Worm (Caenorhabditis elegans) whole organism, L2 larva: ENCODE measurements around the gene mes-2.

Source experiments
- C34F6.9 ChIP-seq: fragments of 150-350 bp; optimal IDR thresholded peaks from 2 replicates; lab custom pipeline; 2014; ENCODE audit warnings: missing biosample characterization, missing genetic modification characterization
- F13H6.1 ChIP-seq: sonication (generic microtip); optimal IDR thresholded peaks from 2 replicates; lab custom pipeline; 2016; ENCODE audit warnings: missing genetic modification characterization, missing compliant biosample characterization
- R02D3.7 ChIP-seq: fragments of 150-350 bp; optimal IDR thresholded peaks from 2 replicates; lab custom pipeline; 2014; ENCODE audit warnings: missing biosample characterization, missing genetic modification characterization
- Y55F3AM.14 ChIP-seq: fragments of 200-800 bp; sonication (Bioruptor generic); optimal IDR thresholded peaks from 2 replicates; lab custom pipeline; 2018; ENCODE audit warnings: mild to moderate bottlenecking, missing genetic modification characterization, missing compliant biosample characterization
- ZK546.5 ChIP-seq: sonication (generic microtip); optimal IDR thresholded peaks from 2 replicates; lab custom pipeline; 2017; ENCODE audit warnings: missing biosample characterization, missing genetic modification characterization
- alr-1 ChIP-seq: fragments of 150-350 bp; optimal IDR thresholded peaks from 2 replicates; lab custom pipeline; 2014; ENCODE audit warnings: missing biosample characterization, missing genetic modification characterization
- aly-2 ChIP-seq: fragments of 150-350 bp; optimal IDR thresholded peaks from 2 replicates; lab custom pipeline; 2014; ENCODE audit warnings: missing biosample characterization, missing genetic modification characterization
- blmp-1 ChIP-seq: sonication (generic microtip); optimal IDR thresholded peaks from 2 replicates; lab custom pipeline; 2017; ENCODE audit warnings: missing genetic modification characterization, mild to moderate bottlenecking, missing compliant biosample characterization, antibody characterized with exemption, moderate library complexity; ENCODE audit not compliant: insufficient read depth
- crh-2 ChIP-seq: sonication (generic microtip); optimal IDR thresholded peaks from 2 replicates; lab custom pipeline; 2017; ENCODE audit warnings: missing biosample characterization, missing genetic modification characterization
- dmd-4 ChIP-seq: sonication (generic microtip); optimal IDR thresholded peaks from 2 replicates; lab custom pipeline; 2017; ENCODE audit warnings: missing biosample characterization, missing genetic modification characterization
- egl-27 ChIP-seq: sonication (generic microtip); optimal IDR thresholded peaks from 3 replicates; lab custom pipeline; 2017; ENCODE audit warnings: missing biosample characterization, missing genetic modification reagents, missing genetic modification characterization
- elt-1 ChIP-seq: fragments of 150-350 bp; optimal IDR thresholded peaks from 2 replicates; lab custom pipeline; 2014; ENCODE audit warnings: missing biosample characterization, missing genetic modification characterization
- elt-3 ChIP-seq: sonication (generic microtip); optimal IDR thresholded peaks from 2 replicates; lab custom pipeline; 2017; ENCODE audit warnings: missing biosample characterization, missing genetic modification characterization
- fos-1 ChIP-seq: fragments of 150-350 bp; optimal IDR thresholded peaks from 2 replicates; lab custom pipeline; 2014; ENCODE audit warnings: missing biosample characterization, missing genetic modification characterization
- gmeb-1 ChIP-seq: fragments of 150-350 bp; optimal IDR thresholded peaks from 2 replicates; lab custom pipeline; 2014; ENCODE audit warnings: missing biosample characterization, missing genetic modification characterization
- lin-11 ChIP-seq: fragments of 150-350 bp; sonication (generic microtip); optimal IDR thresholded peaks from 2 replicates; lab custom pipeline; 2014; ENCODE audit warnings: missing biosample characterization, missing genetic modification characterization, inconsistent platforms, mixed read lengths
- lin-39 ChIP-seq: fragments of 150-350 bp; optimal IDR thresholded peaks from 2 replicates; lab custom pipeline; 2014; ENCODE audit warnings: missing biosample characterization, missing genetic modification reagents, missing genetic modification characterization
- lsy-2 ChIP-seq, 2 experiments: fragments of 150-350 bp in 1 of 2; sonication (generic microtip) in 1 of 2; optimal IDR thresholded peaks; 2 replicates each; lab custom pipeline; 2014 to 2017; ENCODE audit warnings: missing biosample characterization in 2 of 2, missing genetic modification characterization in 2 of 2
- mbf-1 ChIP-seq: sonication (generic microtip); optimal IDR thresholded peaks from 2 replicates; lab custom pipeline; 2017; ENCODE audit warnings: missing biosample characterization, missing genetic modification characterization
- mdl-1 ChIP-seq, 2 experiments: fragments of 150-350 bp in 1 of 2; sonication (generic microtip) in 1 of 2; optimal IDR thresholded peaks; 2 replicates each; lab custom pipeline; 2017; ENCODE audit warnings: missing biosample characterization in 2 of 2, missing genetic modification characterization in 2 of 2
- nhr-10 ChIP-seq: sonication (generic microtip); optimal IDR thresholded peaks from 2 replicates; lab custom pipeline; 2017; ENCODE audit warnings: missing biosample characterization, missing genetic modification characterization
- nhr-11 ChIP-seq: fragments of 150-350 bp; optimal IDR thresholded peaks from 2 replicates; lab custom pipeline; 2014; ENCODE audit warnings: missing biosample characterization, missing genetic modification characterization
- nhr-12 ChIP-seq: fragments of 150-350 bp; optimal IDR thresholded peaks from 2 replicates; lab custom pipeline; 2014; ENCODE audit warnings: missing biosample characterization, missing genetic modification characterization
- nhr-129 ChIP-seq: fragments of 150-350 bp; optimal IDR thresholded peaks from 2 replicates; lab custom pipeline; 2014; ENCODE audit warnings: missing biosample characterization, missing genetic modification characterization
- nhr-21 ChIP-seq: fragments of 150-350 bp; optimal IDR thresholded peaks from 2 replicates; lab custom pipeline; 2014; ENCODE audit warnings: missing biosample characterization, missing genetic modification characterization
- nhr-23 ChIP-seq: fragments of 150-350 bp; optimal IDR thresholded peaks from 2 replicates; lab custom pipeline; 2014; ENCODE audit warnings: missing biosample characterization, missing genetic modification reagents, missing genetic modification characterization
- nhr-6 ChIP-seq: fragments of 150-350 bp; optimal IDR thresholded peaks from 2 replicates; lab custom pipeline; 2014; ENCODE audit warnings: missing biosample characterization, missing genetic modification characterization
- nhr-77 ChIP-seq: fragments of 150-350 bp; optimal IDR thresholded peaks from 2 replicates; lab custom pipeline; 2014; ENCODE audit warnings: missing biosample characterization, missing genetic modification characterization
- peb-1 ChIP-seq: fragments of 150-350 bp; optimal IDR thresholded peaks from 2 replicates; lab custom pipeline; 2014; ENCODE audit warnings: missing biosample characterization, missing genetic modification characterization
- sem-4 ChIP-seq: fragments of 150-350 bp; optimal IDR thresholded peaks from 2 replicates; lab custom pipeline; 2014; ENCODE audit warnings: missing biosample characterization, missing genetic modification reagents, missing genetic modification characterization
- skn-1 ChIP-seq: sonication (generic microtip); optimal IDR thresholded peaks from 2 replicates; lab custom pipeline; 2017; ENCODE audit warnings: missing biosample characterization, missing genetic modification characterization
- sma-9 ChIP-seq, 2 experiments: fragments of 150-350 bp in 1 of 2; sonication (generic microtip) in 1 of 2; optimal IDR thresholded peaks; 2 replicates each; lab custom pipeline; 2014 to 2016; ENCODE audit warnings: missing genetic modification characterization in 2 of 2, mild to moderate bottlenecking in 1 of 2, missing biosample characterization in 1 of 2, missing compliant biosample characterization in 1 of 2, missing genetic modification reagents in 1 of 2, moderate library complexity in 1 of 2
- snpc-4 ChIP-seq: fragments of 150-350 bp; optimal IDR thresholded peaks from 2 replicates; lab custom pipeline; 2014; ENCODE audit warnings: missing biosample characterization, missing genetic modification characterization
- unc-39 ChIP-seq: fragments of 150-350 bp; optimal IDR thresholded peaks from 2 replicates; lab custom pipeline; 2014; ENCODE audit warnings: missing biosample characterization, missing genetic modification characterization
- unc-55 ChIP-seq: fragments of 150-350 bp; sonication (generic microtip); optimal IDR thresholded peaks from 3 replicates; lab custom pipeline; 2014; ENCODE audit warnings: missing biosample characterization, missing genetic modification reagents, missing genetic modification characterization
- unc-62 ChIP-seq: fragments of 150-350 bp; optimal IDR thresholded peaks from 2 replicates; lab custom pipeline; 2014; ENCODE audit warnings: missing biosample characterization, missing genetic modification reagents, missing genetic modification characterization
- zag-1 ChIP-seq: fragments of 150-350 bp; optimal IDR thresholded peaks from 2 replicates; lab custom pipeline; 2014; ENCODE audit warnings: missing biosample characterization, missing genetic modification characterization
- ztf-11 ChIP-seq: sonication (generic microtip); optimal IDR thresholded peaks from 2 replicates; lab custom pipeline; 2017; ENCODE audit warnings: missing biosample characterization, missing genetic modification characterization
- ztf-4 ChIP-seq: fragments of 150-350 bp; optimal IDR thresholded peaks from 2 replicates; lab custom pipeline; 2014; ENCODE audit warnings: missing biosample characterization, missing genetic modification characterization

Gene mes-2

DNA sequence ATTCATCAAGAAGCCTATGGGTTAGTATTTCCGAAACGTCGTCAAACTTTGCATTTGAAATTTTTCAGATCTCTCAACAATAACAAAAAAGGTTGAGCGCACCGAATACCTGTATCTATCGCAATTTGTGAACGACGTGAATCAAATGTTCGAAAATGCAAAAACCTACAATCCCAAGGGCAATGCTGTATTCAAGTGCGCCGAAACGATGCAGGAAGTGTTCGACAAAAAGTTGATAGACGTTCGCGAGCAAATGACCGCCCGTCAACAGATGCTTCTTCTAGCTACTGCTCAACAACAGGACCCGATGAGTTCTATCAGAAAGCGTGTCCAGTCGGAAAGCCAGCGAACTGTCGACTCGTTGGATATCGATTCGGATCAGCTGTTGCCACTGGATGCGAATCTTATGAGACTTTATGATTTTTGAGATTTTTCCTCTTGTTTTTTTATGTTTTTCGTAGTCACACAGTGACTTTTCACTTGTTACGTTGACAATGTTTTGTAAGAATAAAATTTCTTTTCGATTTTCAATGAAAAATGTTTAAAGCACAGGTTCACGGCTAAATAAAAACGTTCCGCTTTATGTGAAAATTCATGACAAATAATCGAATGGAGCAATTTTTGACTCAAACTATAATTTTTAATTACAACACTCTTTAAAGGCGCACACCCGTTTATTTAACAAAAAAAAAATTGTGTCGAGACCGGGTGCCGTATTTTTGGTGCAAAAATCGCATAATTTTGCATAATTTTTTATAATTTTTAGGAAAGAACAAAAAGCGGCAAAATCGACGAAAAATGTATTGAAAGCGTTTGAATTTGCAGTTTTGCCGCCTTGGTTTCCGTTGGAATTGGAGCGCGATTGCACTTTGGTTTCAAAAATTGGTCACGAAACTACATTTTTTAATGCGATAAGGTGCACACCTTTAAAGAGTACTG is 23.8 kb downstream of the mes-2 start (continued):
- no peak for TF ChIP-seq nhr-129 (tag; lab: Kevin White, UChicago)
- TF ChIP-seq nhr-23 (tag; lab: Kevin White, UChicago): no peak
- no peak for TF ChIP-seq snpc-4 (tag; lab: Kevin White, UChicago)
- no peak for TF ChIP-seq elt-3
- TF ChIP-seq egl-27 (tag; lab: Kevin White, UChicago): no peak
- TF ChIP-seq aly-2 (tag; lab: Kevin White, UChicago): no peak
- no peak for TF ChIP-seq dmd-4
- TF ChIP-seq zag-1: no peak
- TF ChIP-seq nhr-10 (tag; lab: Kevin White, UChicago): no peak
- no peak for TF ChIP-seq peb-1 (tag; lab: Kevin White, UChicago)
- TF ChIP-seq crh-2 (tag; lab: Kevin White, UChicago): peak; percentile 46
- TF ChIP-seq unc-62 (GFP tag; lab: Kevin White, UChicago): no peak
- TF ChIP-seq F13H6.1 (tag; lab: Kevin White, UChicago): no peak
- no peak for TF ChIP-seq nhr-12 (tag; lab: Kevin White, UChicago)
- no peak for TF ChIP-seq R02D3.7
- TF ChIP-seq alr-1: no peak
- TF ChIP-seq lin-39 (tag; lab: Kevin White, UChicago): no peak
- TF ChIP-seq C34F6.9 (tag; lab: Kevin White, UChicago): peak; percentile 76
- no peak for TF ChIP-seq fos-1 (tag; lab: Kevin White, UChicago)

DNA sequence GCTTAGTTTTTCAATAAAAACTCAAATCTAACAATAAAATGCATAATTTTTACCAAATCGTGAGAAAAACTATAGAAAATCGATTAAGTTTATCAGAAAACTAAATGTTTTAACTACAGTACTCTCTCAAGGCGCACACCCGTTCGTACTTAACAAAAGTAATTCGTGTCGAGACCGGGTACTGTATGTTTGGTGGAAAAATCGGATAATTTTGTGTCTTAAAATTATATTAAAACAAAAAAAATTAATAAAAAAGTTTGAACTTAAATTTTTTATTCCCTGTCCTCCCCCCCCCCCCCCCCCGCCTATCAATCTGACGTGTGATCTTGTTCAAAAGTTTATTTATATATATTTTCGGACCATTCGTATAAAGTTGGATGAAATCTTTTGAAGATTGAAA is 24.5 kb downstream of the mes-2 start, which contains the start of gene F26H11.4:
TSS of gene F26H11.4 (plus strand) at position 301 of the 400 bp plus-strand sequence.
- TF ChIP-seq ztf-4 (tag; lab: Kevin White, UChicago) (no peak), snpc-4 (tag; lab: Kevin White, UChicago) (no peak)

DNA sequence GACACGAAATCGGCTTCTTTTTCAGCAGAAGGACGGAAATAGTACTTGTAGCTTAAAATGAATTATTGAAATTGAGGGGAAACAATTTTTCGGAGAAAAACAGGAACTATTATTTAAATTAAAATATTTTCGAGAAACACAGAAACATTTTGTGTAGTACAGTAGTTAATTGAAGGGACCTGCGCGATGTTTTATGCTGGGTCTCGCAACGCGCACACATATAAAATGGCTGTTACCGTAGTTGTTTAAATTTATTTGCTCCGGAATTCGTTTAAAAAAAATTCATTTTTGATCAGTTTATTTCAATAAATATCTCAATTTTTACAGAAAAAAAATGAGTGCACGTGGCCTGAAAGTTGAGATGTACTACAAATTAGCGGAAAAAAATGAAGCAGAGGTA is 27.0 kb downstream of the mes-2 start, which contains the start of gene dsb-2:
TSS of gene dsb-2 (plus strand) at position 328 of the 400 bp plus-strand sequence.
- TF ChIP-seq ztf-4 (tag; lab: Kevin White, UChicago): no peak
- no peak for TF ChIP-seq egl-27 (tag; lab: Kevin White, UChicago)
- TF ChIP-seq sem-4: no peak
- TF ChIP-seq unc-39 (tag; lab: Kevin White, UChicago): no peak
- TF ChIP-seq ZK546.5 (tag; lab: Kevin White, UChicago): no peak
- TF ChIP-seq unc-55 (GFP tag; lab: Kevin White, UChicago): no peak
- no peak for TF ChIP-seq nhr-129 (tag; lab: Kevin White, UChicago)
- no peak for TF ChIP-seq nhr-77 (tag; lab: Kevin White, UChicago)
- no peak for TF ChIP-seq sma-9 (GFP tag; optimal IDR thresholded peaks at IDR 0.05; lab: Kevin White, UChicago)
- no peak for TF ChIP-seq sma-9 (tag; optimal IDR thresholded peaks at IDR 0.05; lab: Kevin White, UChicago)
- TF ChIP-seq snpc-4 (tag; lab: Kevin White, UChicago): no peak
- TF ChIP-seq elt-1 (tag; lab: Kevin White, UChicago): no peak
- TF ChIP-seq ztf-11 (tag; lab: Kevin White, UChicago): no peak
- no peak for TF ChIP-seq aly-2 (tag; lab: Kevin White, UChicago)
- TF ChIP-seq Y55F3AM.14 (GFP tag; lab: Kevin White, UChicago): no peak
- TF ChIP-seq R02D3.7: no peak
- no peak for TF ChIP-seq crh-2 (tag; lab: Kevin White, UChicago)
- TF ChIP-seq nhr-21: no peak
- no peak for TF ChIP-seq nhr-11 (tag; lab: Kevin White, UChicago)
- TF ChIP-seq lin-11 (tag; lab: Kevin White, UChicago): no peak
- TF ChIP-seq lsy-2 (tag; optimal IDR thresholded peaks at IDR 0.05; lab: Kevin White, UChicago): no peak

DNA sequence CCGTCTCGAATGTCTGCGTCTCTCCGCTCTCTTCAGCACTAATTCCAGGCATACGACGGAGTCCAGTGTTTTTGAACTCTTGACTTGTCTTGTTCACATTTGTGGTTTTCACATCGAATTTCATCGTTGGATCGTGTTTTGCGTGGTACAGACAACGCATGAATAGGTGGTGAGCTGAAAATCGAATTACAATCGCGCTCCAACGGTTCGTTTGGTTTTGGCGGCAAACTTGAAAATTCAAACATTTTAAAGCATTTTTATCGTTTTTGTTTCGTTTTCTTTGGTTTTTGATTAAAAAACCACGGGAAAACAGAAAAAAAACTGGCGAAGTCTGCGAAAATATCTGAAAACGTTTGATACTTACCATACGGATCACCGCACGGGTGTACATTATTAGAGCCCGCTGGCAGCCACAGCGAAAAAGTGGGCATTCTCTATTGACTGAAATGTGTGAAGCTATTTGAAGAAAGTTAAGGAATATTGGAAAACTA is 29.3 kb downstream of the mes-2 start, which contains the start of gene exl-1:
TSS of gene exl-1 (minus strand) at position 441 of the 491 bp plus-strand sequence.
- TF ChIP-seq alr-1 (no peak), mbf-1 (tag; lab: Kevin White, UChicago) (no peak), blmp-1 (tag; lab: Kevin White, UChicago) (no peak), nhr-6 (tag; lab: Kevin White, UChicago) (no peak), skn-1 (no peak), mdl-1 (tag; optimal IDR thresholded peaks at IDR 0.05; lab: Kevin White, UChicago) (no peak), dmd-4 (no peak), nhr-129 (tag; lab: Kevin White, UChicago) (peak; percentile 16), gmeb-1 (tag; lab: Kevin White, UChicago) (peak; percentile 49), Y55F3AM.14 (GFP tag; lab: Kevin White, UChicago) (no peak), zag-1 (no peak)
